Worm (Caenorhabditis elegans) whole organism, mixed stage, embryonic: ENCODE measurements around the gene R04B5.11.

Source experiments
- mls-2 ChIP-seq: sonication (generic microtip); optimal IDR thresholded peaks from 2 replicates; lab custom pipeline; 2016; ENCODE audit warnings: mild to moderate bottlenecking, missing genetic modification characterization, moderate library complexity, missing compliant biosample characterization
- nhr-28 ChIP-seq: fragments of 150-350 bp; optimal IDR thresholded peaks from 2 replicates; lab custom pipeline; 2014; ENCODE audit warnings: missing biosample characterization, missing genetic modification characterization

ce11 chrV:10120898-10121297, 29.8 kb upstream of the R04B5.11 start, which contains the start of gene srxa-18:
- TF ChIP-seq nhr-28 (no peak), mls-2 (tag; lab: Kevin White, UChicago) (no peak)
